Worm (Caenorhabditis elegans) whole organism, L4/young adult: ENCODE measurements around the gene mtl-2.

Experiments used
- W03F9.2 ChIP-seq: fragments of 150-350 bp; optimal IDR thresholded peaks from 2 replicates; lab custom pipeline; 2014; ENCODE audit warnings: missing biosample characterization, missing genetic modification characterization
- dao-5 ChIP-seq: sonication (generic microtip); optimal IDR thresholded peaks from 2 replicates; lab custom pipeline; 2016; ENCODE audit warnings: missing genotype, missing genetic modification characterization, moderate library complexity, missing compliant biosample characterization
- him-1 ChIP-seq: sonication (generic microtip); optimal IDR thresholded peaks from 2 replicates; lab custom pipeline; 2016; ENCODE audit warnings: missing genotype, missing genetic modification reagents, missing genetic modification characterization, missing compliant biosample characterization

- TF ChIP-seq W03F9.2 (no peak), him-1 (no peak), dao-5 (no peak)
Measured at ce11 chrV:14008353-14008859, 10.1 kb downstream of the mtl-2 start.
